Worm (Caenorhabditis elegans) whole organism, L3 larva: Measurements from ENCODE around the gene srx-59.

Experiments used
- R02D3.7 ChIP-seq: fragments of 150-350 bp; optimal IDR thresholded peaks from 2 replicates; lab custom pipeline; 2014; ENCODE audit warnings: missing biosample characterization, missing genetic modification characterization
- ZK546.5 ChIP-seq: sonication (generic microtip); optimal IDR thresholded peaks from 2 replicates; lab custom pipeline; 2017; ENCODE audit warnings: missing biosample characterization, missing genetic modification characterization
- aly-2 ChIP-seq: fragments of 150-350 bp; optimal IDR thresholded peaks from 2 replicates; lab custom pipeline; 2014; ENCODE audit warnings: missing biosample characterization, missing genetic modification characterization
- ama-1 ChIP-seq: fragments of 150-350 bp; optimal IDR thresholded peaks from 2 replicates; lab custom pipeline; 2018
- ceh-16 ChIP-seq: sonication (generic microtip); optimal IDR thresholded peaks from 2 replicates; lab custom pipeline; 2017; ENCODE audit warnings: missing biosample characterization, missing genetic modification characterization
- ceh-28 ChIP-seq: fragments of 150-350 bp; optimal IDR thresholded peaks from 2 replicates; lab custom pipeline; 2014; ENCODE audit warnings: missing biosample characterization, missing genetic modification reagents, missing genetic modification characterization
- ceh-9 ChIP-seq: sonication (generic microtip); optimal IDR thresholded peaks from 2 replicates; lab custom pipeline; 2018; ENCODE audit warnings: missing biosample characterization, missing genetic modification characterization
- daf-12 ChIP-seq: fragments of 150-350 bp; optimal IDR thresholded peaks from 2 replicates; lab custom pipeline; 2014; ENCODE audit warnings: missing biosample characterization, missing genetic modification reagents, missing genetic modification characterization
- egl-27 ChIP-seq: sonication (generic microtip); optimal IDR thresholded peaks from 4 replicates; lab custom pipeline; 2017; ENCODE audit warnings: missing biosample characterization, missing genetic modification reagents, missing genetic modification characterization
- egl-5 ChIP-seq: fragments of 150-350 bp; optimal IDR thresholded peaks from 2 replicates; lab custom pipeline; 2017; ENCODE audit warnings: missing biosample characterization, missing genetic modification reagents, missing genetic modification characterization, inconsistent platforms
- elt-1 ChIP-seq: fragments of 150-350 bp; optimal IDR thresholded peaks from 2 replicates; lab custom pipeline; 2014; ENCODE audit warnings: missing biosample characterization, missing genetic modification characterization
- elt-2 ChIP-seq: sonication (generic microtip); optimal IDR thresholded peaks from 2 replicates; lab custom pipeline; 2016; ENCODE audit warnings: missing genetic modification reagents, mild to moderate bottlenecking, missing genetic modification characterization, missing compliant biosample characterization
- eor-1 ChIP-seq, 2 experiments: fragments of 150-350 bp; optimal IDR thresholded peaks; 2 replicates each; lab custom pipeline; 2014 to 2018; ENCODE audit warnings: missing biosample characterization in 2 of 2, missing genetic modification characterization in 2 of 2
- fkh-10 ChIP-seq: sonication (generic microtip); optimal IDR thresholded peaks from 2 replicates; lab custom pipeline; 2017; ENCODE audit warnings: missing biosample characterization, missing genetic modification reagents, missing genetic modification characterization
- fos-1 ChIP-seq: fragments of 150-350 bp; optimal IDR thresholded peaks from 2 replicates; lab custom pipeline; 2014; ENCODE audit warnings: missing biosample characterization, missing genetic modification characterization
- hmg-11 ChIP-seq: sonication (generic microtip); optimal IDR thresholded peaks from 2 replicates; lab custom pipeline; 2016; ENCODE audit warnings: missing genetic modification characterization, missing compliant biosample characterization
- jun-1 ChIP-seq: fragments of 150-350 bp; optimal IDR thresholded peaks from 2 replicates; lab custom pipeline; 2014; ENCODE audit warnings: missing biosample characterization, missing genetic modification reagents, missing genetic modification characterization
- lin-15B ChIP-seq: fragments of 150-350 bp; optimal IDR thresholded peaks from 2 replicates; lab custom pipeline; 2014; ENCODE audit warnings: missing biosample characterization, missing genetic modification characterization
- lin-39 ChIP-seq: fragments of 150-350 bp; optimal IDR thresholded peaks from 2 replicates; lab custom pipeline; 2018; ENCODE audit warnings: missing biosample characterization, missing genetic modification reagents, missing genetic modification characterization
- lsy-12 ChIP-seq: sonication (generic microtip); optimal IDR thresholded peaks from 2 replicates; lab custom pipeline; 2016; ENCODE audit warnings: mild to moderate bottlenecking, missing genetic modification characterization, missing compliant biosample characterization
- nfya-1 ChIP-seq: sonication (generic microtip); optimal IDR thresholded peaks from 2 replicates; lab custom pipeline; 2017; ENCODE audit warnings: missing genetic modification characterization, mild to moderate bottlenecking, missing compliant biosample characterization, antibody characterized with exemption, moderate library complexity; ENCODE audit not compliant: insufficient read depth
- nhr-23 ChIP-seq: fragments of 150-350 bp; optimal IDR thresholded peaks from 2 replicates; lab custom pipeline; 2014; ENCODE audit warnings: missing biosample characterization, missing genetic modification reagents, missing genetic modification characterization
- nhr-237 ChIP-seq: fragments of 150-350 bp; optimal IDR thresholded peaks from 2 replicates; lab custom pipeline; 2014; ENCODE audit warnings: missing biosample characterization, missing genetic modification characterization
- nhr-25 ChIP-seq: sonication (generic microtip); optimal IDR thresholded peaks from 2 replicates; lab custom pipeline; 2017; ENCODE audit warnings: missing biosample characterization, missing genetic modification characterization
- nhr-28 ChIP-seq: fragments of 150-350 bp; optimal IDR thresholded peaks from 2 replicates; lab custom pipeline; 2014; ENCODE audit warnings: missing biosample characterization, missing genetic modification characterization
- nhr-43 ChIP-seq: sonication (generic microtip); optimal IDR thresholded peaks from 2 replicates; lab custom pipeline; 2016; ENCODE audit warnings: mild to moderate bottlenecking, missing genetic modification characterization, missing compliant biosample characterization; ENCODE audit not compliant: poor library complexity, severe bottlenecking
- nhr-67 ChIP-seq: fragments of 150-350 bp; optimal IDR thresholded peaks from 2 replicates; lab custom pipeline; 2014; ENCODE audit warnings: missing biosample characterization, missing genetic modification characterization
- nhr-77 ChIP-seq: fragments of 150-350 bp; optimal IDR thresholded peaks from 2 replicates; lab custom pipeline; 2014; ENCODE audit warnings: missing biosample characterization, missing genetic modification characterization
- pha-4 ChIP-seq: fragments of 150-350 bp; optimal IDR thresholded peaks from 2 replicates; lab custom pipeline; 2014; ENCODE audit warnings: missing biosample characterization, missing genetic modification reagents, missing genetic modification characterization
- skn-1 ChIP-seq: fragments of 150-350 bp; optimal IDR thresholded peaks from 2 replicates; lab custom pipeline; 2014; ENCODE audit warnings: missing biosample characterization, missing genetic modification characterization
- snpc-4 ChIP-seq: fragments of 150-350 bp; optimal IDR thresholded peaks from 2 replicates; lab custom pipeline; 2014; ENCODE audit warnings: missing biosample characterization, missing genetic modification characterization
- unc-39 ChIP-seq: sonication (generic microtip); optimal IDR thresholded peaks from 4 replicates; lab custom pipeline; 2017; ENCODE audit warnings: missing biosample characterization, missing genetic modification characterization
- zag-1 ChIP-seq: fragments of 150-350 bp; optimal IDR thresholded peaks from 2 replicates; lab custom pipeline; 2014; ENCODE audit warnings: missing biosample characterization, missing genetic modification characterization

Gene srx-59

DNA sequence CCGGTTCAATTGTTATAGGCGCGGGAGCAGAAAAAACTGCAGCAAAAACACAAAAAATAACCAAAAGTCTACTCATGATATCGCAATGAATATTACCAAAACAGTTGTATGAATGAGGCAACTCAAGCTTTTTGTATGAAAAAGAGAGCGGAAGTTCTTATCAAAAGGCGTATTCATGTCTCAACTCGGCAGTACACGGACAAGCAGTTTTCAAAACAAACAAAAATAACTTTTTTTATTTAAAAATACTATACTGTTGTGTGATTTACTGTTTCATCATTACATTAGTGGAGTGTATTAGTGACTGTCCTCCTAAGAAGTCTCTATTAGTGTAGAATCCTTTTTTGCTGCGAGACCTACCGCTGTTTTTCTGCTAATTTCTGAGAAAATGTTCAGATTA is 24.2 kb upstream of the srx-59 start, which contains the start of gene Y57E12B.4 (continued):
- no peak for TF ChIP-seq aly-2 (tag; lab: Kevin White, UChicago)

DNA sequence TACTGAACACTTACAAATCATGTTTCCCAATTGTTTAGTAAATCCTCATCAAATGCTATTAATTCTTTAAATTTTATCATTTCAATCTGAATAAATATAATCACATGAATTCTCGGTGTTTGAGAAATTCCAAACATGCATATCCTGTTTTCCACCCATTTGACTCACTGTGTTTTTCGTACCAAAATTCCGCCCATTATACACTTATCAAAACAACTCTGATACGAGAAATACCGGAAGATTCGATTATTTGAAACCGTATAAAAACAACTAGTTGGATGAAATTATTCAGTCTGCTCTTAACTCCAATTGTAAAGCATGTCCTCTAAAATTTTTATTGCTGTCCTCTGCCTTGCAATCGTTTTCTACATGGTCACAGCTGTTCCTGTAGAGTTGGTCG is 23.4 kb upstream of the srx-59 start, which contains the start of gene Y57E12B.1:
Y57E12B.1 (plus strand) TSS at position 301 of the 400 bp plus-strand sequence.
- no peak for TF ChIP-seq R02D3.7 (tag; lab: Kevin White, UChicago)
- TF ChIP-seq daf-12 = no peak
- no peak for TF ChIP-seq ZK546.5 (tag; lab: Kevin White, UChicago)
- TF ChIP-seq nhr-67 (tag; lab: Kevin White, UChicago) = no peak
- no peak for TF ChIP-seq elt-2 (tag; lab: Kevin White, UChicago)
- TF ChIP-seq jun-1 (tag; lab: Kevin White, UChicago) = no peak
- TF ChIP-seq nhr-237 (tag; lab: Kevin White, UChicago) = no peak
- TF ChIP-seq, all 47 proteins: peak for 0

DNA sequence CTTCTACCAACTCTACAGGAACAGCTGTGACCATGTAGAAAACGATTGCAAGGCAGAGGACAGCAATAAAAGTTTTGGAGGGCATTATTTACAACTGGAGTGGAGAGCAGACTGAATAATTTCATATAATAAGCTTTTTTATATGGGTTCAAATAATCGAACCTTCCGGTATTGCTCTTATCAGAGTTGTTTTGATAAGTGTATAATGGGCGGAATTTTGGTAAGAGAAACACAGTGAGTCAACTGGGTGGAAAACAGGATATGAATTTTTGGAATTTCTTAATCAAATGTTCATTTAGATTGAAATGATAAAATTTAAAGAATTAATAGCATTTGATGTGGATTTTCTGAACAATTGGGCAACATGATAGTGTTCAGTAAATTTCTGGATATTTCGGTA is 21.9 kb upstream of the srx-59 start, which contains the start of gene Y57E12B.11:
Y57E12B.11 (minus strand) TSS at position 101 of the 400 bp plus-strand sequence.
- no peak for TF ChIP-seq fkh-10 (GFP tag; lab: Kevin White, UChicago)
- no peak for TF ChIP-seq nhr-25 (tag; lab: Kevin White, UChicago)
- no peak for TF ChIP-seq R02D3.7 (tag; lab: Kevin White, UChicago)
- TF ChIP-seq ceh-16 (tag; lab: Kevin White, UChicago) = no peak
- no peak for TF ChIP-seq lsy-12 (tag; lab: Kevin White, UChicago)
- TF ChIP-seq nhr-23 (tag; lab: Kevin White, UChicago) = no peak
- TF ChIP-seq snpc-4 (tag; lab: Kevin White, UChicago) = no peak

DNA sequence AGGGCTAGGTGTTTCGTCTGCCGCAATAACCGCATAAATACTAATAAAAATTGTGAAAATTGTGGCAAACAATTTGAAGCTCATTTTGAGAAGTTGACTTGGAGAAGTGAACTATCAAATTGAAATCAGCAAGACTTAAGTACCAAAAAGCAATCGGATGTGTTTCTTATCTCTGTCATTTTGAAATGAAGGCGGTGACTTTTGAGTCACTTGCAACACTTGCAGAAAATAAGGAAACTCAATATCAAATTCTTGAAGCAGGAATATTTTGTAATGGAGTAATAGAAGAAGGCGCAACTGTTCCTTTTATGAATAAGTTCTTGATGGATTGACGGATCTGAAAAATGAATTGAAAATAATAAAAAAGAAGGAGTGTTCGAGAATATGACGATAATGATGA is 20.4 kb upstream of the srx-59 start, which contains the start of gene T07H8.11:
T07H8.11 (minus strand) TSS at position 101 of the 400 bp plus-strand sequence.
- no peak for TF ChIP-seq snpc-4 (tag; lab: Kevin White, UChicago)
- TF ChIP-seq egl-5 (tag; lab: Kevin White, UChicago) = no peak
- TF ChIP-seq nhr-77 = no peak
- TF ChIP-seq ceh-9 (tag; lab: Kevin White, UChicago) = no peak
- TF ChIP-seq nhr-43 = no peak
- no peak for TF ChIP-seq fos-1 (tag; lab: Kevin White, UChicago)
- TF ChIP-seq eor-1 (tag; optimal IDR thresholded peaks at IDR 0.05; lab: Kevin White, UChicago) = no peak
- no peak for TF ChIP-seq nfya-1
- TF ChIP-seq nhr-28 (tag; lab: Kevin White, UChicago) = no peak
- TF ChIP-seq egl-27 (tag; lab: Kevin White, UChicago) = no peak

DNA sequence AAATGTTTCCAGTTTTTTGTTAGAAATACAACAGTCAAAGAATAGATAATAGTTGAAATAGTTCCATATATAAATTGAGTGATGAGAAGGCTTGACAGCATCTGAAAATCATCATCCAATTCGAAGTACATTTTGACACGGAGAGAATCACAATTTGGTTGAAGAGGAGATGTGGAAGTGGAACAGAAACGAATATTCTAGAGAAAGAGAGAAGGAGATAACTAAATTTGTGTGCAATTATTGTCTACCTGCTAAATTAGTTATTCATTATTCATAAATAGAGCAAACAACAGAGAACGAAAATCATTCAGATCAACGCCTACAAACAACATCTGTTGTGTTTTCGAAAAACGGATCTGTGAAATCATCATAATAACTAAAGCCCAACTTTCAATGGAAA is 17.9 kb upstream of the srx-59 start, which contains the start of gene srg-31:
srg-31 (minus strand) TSS at position 101 of the 400 bp plus-strand sequence.
- TF ChIP-seq nhr-25 (tag; lab: Kevin White, UChicago) = no peak
- no peak for TF ChIP-seq lin-39 (tag; lab: Kevin White, UChicago)
- TF ChIP-seq hmg-11 (tag; lab: Kevin White, UChicago) = no peak
- no peak for TF ChIP-seq elt-2 (tag; lab: Kevin White, UChicago)
- no peak for TF ChIP-seq lin-15B (tag; lab: Kevin White, UChicago)
- no peak for TF ChIP-seq ceh-28 (tag; lab: Kevin White, UChicago)
- TF ChIP-seq lsy-12 (tag; lab: Kevin White, UChicago) = no peak
- no peak for TF ChIP-seq jun-1 (tag; lab: Kevin White, UChicago)
- TF ChIP-seq elt-1 = no peak
- no peak for TF ChIP-seq skn-1
- TF ChIP-seq R02D3.7 (tag; lab: Kevin White, UChicago) = no peak
- no peak for TF ChIP-seq nhr-23 (tag; lab: Kevin White, UChicago)
- no peak for TF ChIP-seq ama-1 (lab: Kevin White, UChicago)
- TF ChIP-seq zag-1 = no peak
- no peak for TF ChIP-seq nfya-1

DNA sequence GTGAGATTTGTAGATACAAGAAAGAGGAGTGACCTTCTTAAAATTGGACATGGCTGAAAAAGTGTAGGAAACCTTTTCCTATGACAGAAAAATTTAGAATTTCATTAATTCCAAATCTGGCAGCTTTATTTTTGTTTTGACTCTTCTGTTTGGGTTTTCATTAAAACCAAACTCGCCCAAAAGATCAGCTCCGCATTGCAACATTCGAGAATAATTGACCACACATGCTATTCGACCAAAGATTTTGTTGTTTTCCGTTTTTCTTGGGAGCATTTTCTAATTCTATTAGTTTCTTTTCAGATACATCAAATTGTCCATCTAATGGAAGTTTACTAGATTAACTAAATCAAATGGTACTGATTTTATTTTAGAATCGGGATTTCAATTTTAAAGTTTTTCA is 15.4 kb upstream of the srx-59 start, which contains the start of gene mec-1:
mec-1 (plus strand) TSS at position 301 of the 400 bp plus-strand sequence.
- no peak for TF ChIP-seq unc-39
- no peak for TF ChIP-seq pha-4
- TF ChIP-seq R02D3.7 (tag; lab: Kevin White, UChicago) = no peak
- TF ChIP-seq, all 47 proteins: peak for 0
